Worm (Caenorhabditis elegans): ENCODE data around the gene C09G1.2.

Gene C09G1.2

DNA sequence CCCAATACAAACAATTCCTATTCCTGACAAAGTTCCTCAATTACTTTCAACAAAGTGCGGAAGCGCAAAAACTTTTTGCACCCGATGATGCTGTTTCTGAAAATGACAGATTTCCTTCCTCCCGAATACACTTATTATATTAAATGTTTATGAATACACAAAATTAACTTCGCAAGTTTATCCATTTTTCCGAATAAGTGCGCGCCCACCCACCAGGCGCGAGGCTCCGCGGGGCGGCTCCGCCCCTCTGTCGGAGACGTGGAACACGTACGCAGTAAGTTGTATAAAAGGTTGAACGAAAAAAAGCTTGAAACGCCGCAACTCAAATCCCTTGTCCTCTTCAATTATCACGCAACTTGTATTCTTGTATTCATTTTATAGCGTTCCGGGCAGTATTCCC lies 23.8 kb downstream of the C09G1.2 start, which contains the start of gene C09G1.5:
TSS of gene C09G1.5 (plus strand) at position 301 of the 400 bp plus-strand sequence.
- no peak for TF ChIP-seq unc-55 (GFP tag; optimal IDR thresholded peaks at IDR 0.05)

DNA sequence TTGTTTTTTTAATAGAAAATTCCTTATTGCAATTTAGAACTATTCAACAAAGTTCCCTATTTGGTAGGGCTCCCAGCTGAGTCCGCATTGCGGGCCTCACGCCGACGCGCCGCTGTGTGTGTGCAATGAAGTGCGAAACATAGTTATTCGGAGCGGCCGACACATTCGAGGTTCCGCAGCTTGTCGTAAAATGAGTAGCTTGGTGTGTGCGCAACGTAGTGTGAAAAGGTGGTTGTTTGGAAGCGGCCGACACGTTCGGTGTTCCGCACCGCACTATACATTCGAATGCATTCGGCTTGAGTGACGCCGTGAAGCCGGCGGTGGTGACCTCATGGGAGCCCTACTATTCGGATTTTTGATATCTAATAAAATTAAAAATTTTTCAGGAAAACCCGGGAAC lies 28.9 kb downstream of the C09G1.2 start:
- TF ChIP-seq dmd-4 (tag; optimal IDR thresholded peaks at IDR 0.05): no peak
- peak; percentile 26 for TF ChIP-seq snpc-4 (tag; optimal IDR thresholded peaks at IDR 0.05)

DNA sequence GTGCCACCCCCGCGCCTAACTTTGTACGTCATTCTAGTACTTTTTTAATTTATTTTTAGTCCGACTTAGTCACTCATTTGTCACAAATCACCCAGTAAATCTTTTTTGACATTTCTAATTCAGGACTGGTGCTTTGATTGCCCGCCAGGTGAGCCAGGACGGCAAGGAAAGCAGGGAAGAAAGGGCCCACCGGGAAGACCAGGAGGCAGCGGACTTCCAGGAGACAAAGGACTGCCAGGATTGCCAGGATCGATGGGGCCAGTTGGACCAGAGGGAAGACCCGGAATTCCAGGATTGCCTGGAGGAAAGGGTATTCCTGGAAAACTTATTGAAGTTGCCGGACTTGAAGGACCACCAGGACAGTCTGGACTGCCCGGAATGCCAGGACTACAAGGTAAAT lies 29.4 kb downstream of the C09G1.2 start:
- TF ChIP-seq nhr-25 (tag; optimal IDR thresholded peaks at IDR 0.05): no peak
- no peak for TF ChIP-seq lin-13 (GFP tag; optimal IDR thresholded peaks at IDR 0.05)
- TF ChIP-seq blmp-1 (tag; optimal IDR thresholded peaks at IDR 0.05; ENCODE audit: insufficient read depth): no peak
- TF ChIP-seq nhr-237 (tag; optimal IDR thresholded peaks at IDR 0.05): no peak
- TF ChIP-seq lin-11 (tag; optimal IDR thresholded peaks at IDR 0.05): no peak
- TF ChIP-seq lin-39 (tag; optimal IDR thresholded peaks at IDR 0.05): no peak
- no peak for TF ChIP-seq elt-3 (tag; optimal IDR thresholded peaks at IDR 0.05)
- TF ChIP-seq nhr-129 (tag; optimal IDR thresholded peaks at IDR 0.05): no peak
- TF ChIP-seq sem-4 (tag; optimal IDR thresholded peaks at IDR 0.05): no peak
- no peak for TF ChIP-seq lsy-2 (tag; optimal IDR thresholded peaks at IDR 0.05)

ce11 chrX:15951194-15951593 lies 31.3 kb downstream of the C09G1.2 start, which contains the start of gene col-186:
Gene col-186 (plus strand): TSS chrX:15951494.
- TF ChIP-seq dmd-4 (tag; optimal IDR thresholded peaks at IDR 0.05): no peak
- TF ChIP-seq elt-3 (tag; optimal IDR thresholded peaks at IDR 0.05): no peak
- TF ChIP-seq lsy-2 (tag; optimal IDR thresholded peaks at IDR 0.05): no peak
- TF ChIP-seq gmeb-1 (tag; optimal IDR thresholded peaks at IDR 0.05): no peak
- no peak for TF ChIP-seq mab-5 (tag; optimal IDR thresholded peaks at IDR 0.05)
- TF ChIP-seq C34F6.9 (tag; optimal IDR thresholded peaks at IDR 0.05): no peak
- TF ChIP-seq nhr-11 (tag; optimal IDR thresholded peaks at IDR 0.05): no peak
- TF ChIP-seq unc-55 (GFP tag; optimal IDR thresholded peaks at IDR 0.05): no peak

DNA sequence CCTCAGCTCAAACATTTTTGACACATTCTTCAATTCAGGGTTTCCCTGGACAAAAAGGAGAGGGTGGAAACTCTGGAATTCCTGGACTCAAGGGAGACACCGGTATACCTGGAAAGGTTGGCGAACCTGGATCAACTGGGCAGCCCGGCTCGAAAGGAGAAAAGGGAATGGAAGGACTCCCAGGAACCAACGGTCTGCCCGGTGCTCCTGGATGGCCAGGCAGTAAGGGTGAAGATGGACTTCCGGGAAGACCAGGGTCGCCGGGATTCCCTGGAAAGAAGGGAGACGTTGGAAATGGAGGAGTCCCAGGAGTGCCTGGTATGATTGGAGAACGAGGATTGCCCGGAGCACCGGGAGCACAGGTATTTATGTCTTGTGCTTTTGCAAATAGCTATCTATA lies 36.7 kb downstream of the C09G1.2 start:
- TF ChIP-seq unc-55 (GFP tag; optimal IDR thresholded peaks at IDR 0.05) (no peak), mbf-1 (tag; optimal IDR thresholded peaks at IDR 0.05) (no peak), sma-3 (GFP tag; optimal IDR thresholded peaks at IDR 0.05) (no peak), peb-1 (tag; optimal IDR thresholded peaks at IDR 0.05) (no peak), F13H6.1 (tag; optimal IDR thresholded peaks at IDR 0.05) (no peak)

DNA sequence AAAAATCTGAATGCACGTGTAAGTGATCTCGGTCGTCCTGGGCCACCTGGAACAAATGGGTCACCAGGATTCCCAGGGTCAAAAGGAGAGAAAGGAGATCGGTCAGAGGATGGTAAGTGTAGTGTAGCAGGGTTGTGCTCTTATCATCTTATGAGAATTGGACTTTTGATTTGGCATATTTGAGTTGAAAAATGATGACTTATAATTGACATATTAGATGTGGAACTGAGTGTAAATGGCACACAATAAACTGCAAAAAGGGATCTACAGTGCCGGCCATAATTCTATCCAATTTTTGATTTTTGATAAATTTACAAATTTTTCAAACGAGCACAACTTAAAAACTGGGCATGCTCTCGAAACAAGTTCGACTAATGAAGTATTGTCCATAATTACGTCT lies 38.3 kb downstream of the C09G1.2 start:
- TF ChIP-seq nhr-129 (tag; optimal IDR thresholded peaks at IDR 0.05) (no peak), lin-13 (GFP tag; optimal IDR thresholded peaks at IDR 0.05) (no peak), ZK546.5 (tag; optimal IDR thresholded peaks at IDR 0.05) (no peak), snpc-4 (tag; optimal IDR thresholded peaks at IDR 0.05) (no peak), nhr-6 (tag; optimal IDR thresholded peaks at IDR 0.05) (no peak), nhr-25 (tag; optimal IDR thresholded peaks at IDR 0.05) (no peak), mdl-1 (tag; optimal IDR thresholded peaks at IDR 0.05) (no peak), mab-5 (tag; optimal IDR thresholded peaks at IDR 0.05) (no peak), Y55F3AM.14 (GFP tag; optimal IDR thresholded peaks at IDR 0.05) (no peak), sma-9 (GFP tag; optimal IDR thresholded peaks at IDR 0.05) (no peak), sma-9 (tag; optimal IDR thresholded peaks at IDR 0.05) (no peak), alr-1 (tag; optimal IDR thresholded peaks at IDR 0.05) (no peak), lsy-2 (tag; optimal IDR thresholded peaks at IDR 0.05) (no peak)

ce11 chrX:15943709-15944108 lies 38.8 kb downstream of the C09G1.2 start, which contains the start of gene mec-5:
Gene mec-5 (plus strand): TSS chrX:15944009.
- TF ChIP-seq mdl-1 (tag; optimal IDR thresholded peaks at IDR 0.05): no peak
- no peak for TF ChIP-seq lin-13 (GFP tag; optimal IDR thresholded peaks at IDR 0.05)
- no peak for TF ChIP-seq ztf-1 (GFP tag; conservative IDR thresholded peaks at IDR 0.05)
- TF ChIP-seq nhr-12 (tag; optimal IDR thresholded peaks at IDR 0.05): no peak
- no peak for TF ChIP-seq unc-39 (tag; optimal IDR thresholded peaks at IDR 0.05)
- no peak for TF ChIP-seq snpc-4 (tag; optimal IDR thresholded peaks at IDR 0.05)
- TF ChIP-seq mab-5 (tag; optimal IDR thresholded peaks at IDR 0.05): no peak
- no peak for TF ChIP-seq nhr-11 (tag; optimal IDR thresholded peaks at IDR 0.05)
- TF ChIP-seq lin-11 (tag; optimal IDR thresholded peaks at IDR 0.05): no peak
- no peak for TF ChIP-seq R02D3.7 (tag; optimal IDR thresholded peaks at IDR 0.05)
- TF ChIP-seq F13H6.1 (tag; optimal IDR thresholded peaks at IDR 0.05): no peak
- no peak for TF ChIP-seq nhr-77 (tag; optimal IDR thresholded peaks at IDR 0.05)
- no peak for TF ChIP-seq unc-62 (GFP tag; optimal IDR thresholded peaks at IDR 0.05)
- no peak for TF ChIP-seq fos-1 (tag; optimal IDR thresholded peaks at IDR 0.05)
- no peak for TF ChIP-seq ceh-16 (tag; optimal IDR thresholded peaks at IDR 0.05)
- TF ChIP-seq elt-1 (tag; optimal IDR thresholded peaks at IDR 0.05): no peak
